Fruit fly (Drosophila melanogaster): ENCODE data around the gene Gbeta5.

The Gbeta5 gene

dm6 chrX:8194559-8194958, 42.5 kb upstream of the Gbeta5 start (continued):
- TF ChIP-seq Trl (optimal IDR thresholded peaks at IDR 0.05) (no peak), Trl (GFP tag; optimal IDR thresholded peaks at IDR 0.05) (no peak), wor (GFP tag; IDR thresholded peaks at IDR 0.05) (no peak), CG1529 (GFP tag; optimal IDR thresholded peaks at IDR 0.05) (no peak), CG10147 (GFP tag; optimal IDR thresholded peaks at IDR 0.05) (no peak), Usf (GFP tag; optimal IDR thresholded peaks at IDR 0.05) (no peak), CG8388 (GFP tag; optimal IDR thresholded peaks at IDR 0.05) (no peak), dmrt11E (tag; optimal IDR thresholded peaks at IDR 0.05) (no peak), Adf1 (GFP tag; IDR thresholded peaks at IDR 0.05) (no peak; the same call in 1 of the 2 replicates), mld (GFP tag; IDR thresholded peaks at IDR 0.05; ENCODE audit: partially characterized antibody) (no peak), Six4 (GFP tag; optimal IDR thresholded peaks at IDR 0.05) (no peak), CG34224 (GFP tag; IDR thresholded peaks at IDR 0.05; ENCODE audit: partially characterized antibody) (no peak), E2f2 (GFP tag; IDR thresholded peaks at IDR 0.05) (no peak), CG11504 (tag; optimal IDR thresholded peaks at IDR 0.05) (no peak), CG1233 (GFP tag; optimal IDR thresholded peaks at IDR 0.05) (no peak), CG10959 (GFP tag; IDR thresholded peaks at IDR 0.05) (no peak), gsb-n (tag; optimal IDR thresholded peaks at IDR 0.05) (no peak), Antp (GFP tag; optimal IDR thresholded peaks at IDR 0.05) (no peak), nerfin-1 (tag; optimal IDR thresholded peaks at IDR 0.05) (no peak), CG2199 (GFP tag; IDR thresholded peaks at IDR 0.05) (no peak), CG7963 (GFP tag; IDR thresholded peaks at IDR 0.05; ENCODE audit: partially characterized antibody) (no peak), Elba2 (GFP tag; optimal IDR thresholded peaks at IDR 0.05) (no peak), CG11696 (GFP tag; IDR thresholded peaks at IDR 0.05) (no peak), CG4360 (GFP tag; IDR thresholded peaks at IDR 0.05) (peak; percentile 80), CG15696 (tag; optimal IDR thresholded peaks at IDR 0.05) (no peak), emc (GFP tag; optimal IDR thresholded peaks at IDR 0.05) (no peak), run (tag; optimal IDR thresholded peaks at IDR 0.05) (no peak), dimm (GFP tag; IDR thresholded peaks at IDR 0.05) (no peak), Mrtf (GFP tag; IDR thresholded peaks at IDR 0.05) (no peak), CG4282 (GFP tag; optimal IDR thresholded peaks at IDR 0.05) (no peak), Mes4 (GFP tag; optimal IDR thresholded peaks at IDR 0.05) (no peak), CG3995 (GFP tag; optimal IDR thresholded peaks at IDR 0.05) (no peak), Dbx (GFP tag; IDR thresholded peaks at IDR 0.05) (no peak), CG6254 (GFP tag; optimal IDR thresholded peaks at IDR 0.05) (no peak), chinmo (GFP tag; IDR thresholded peaks at IDR 0.05; ENCODE audit: partially characterized antibody) (peak; percentile 83; the same call in 3 of the 4 replicates), trem (tag; optimal IDR thresholded peaks at IDR 0.05) (no peak), Hr78 (GFP tag; optimal IDR thresholded peaks at IDR 0.05) (no peak), CG12769 (tag; optimal IDR thresholded peaks at IDR 0.05) (peak; percentile 63), cwo (GFP tag; optimal IDR thresholded peaks at IDR 0.05) (no peak), CG4404 (GFP tag; IDR thresholded peaks at IDR 0.05) (no peak), CG11398 (GFP tag; optimal IDR thresholded peaks at IDR 0.05) (no peak), MBD-R2 (GFP tag; IDR thresholded peaks at IDR 0.05) (no peak), fd64A (GFP tag; optimal IDR thresholded peaks at IDR 0.05) (no peak)

Data from whole organism, embryonic.